Fruit fly (Drosophila melanogaster) whole organism, prepupa: Measurements from ENCODE around the gene CG7860.

ENCODE experiments used
- Blimp-1 ChIP-seq: fragments of 200-800 bp; sonication (Bioruptor generic); optimal IDR thresholded peaks from 3 replicates; lab custom pipeline; 2017; ENCODE audit warnings: missing biosample characterization, missing genetic modification characterization, mild to moderate bottlenecking, moderate library complexity, missing genetic modification reagents
- CG10631 ChIP-seq: fragments of 200-800 bp; sonication (Bioruptor generic); optimal IDR thresholded peaks from 2 replicates; lab custom pipeline; 2016; ENCODE audit warnings: missing biosample characterization, missing genetic modification characterization
- CG10669 ChIP-seq: fragments of 200-800 bp; sonication (Bioruptor generic); optimal IDR thresholded peaks from 3 replicates; lab custom pipeline; 2018; ENCODE audit warnings: missing biosample characterization, mild to moderate bottlenecking, missing genetic modification characterization, moderate library complexity
- CG11294 ChIP-seq: fragments of 200-800 bp; sonication (Bioruptor generic); IDR thresholded peaks from 2 replicates; pipeline ENCODE4 v1.3.6; 2022; ENCODE audit warnings: missing biosample characterization, missing genetic modification characterization
- CG11762 ChIP-seq: fragments of 200-800 bp; sonication (Bioruptor generic); optimal IDR thresholded peaks from 3 replicates; lab custom pipeline; 2016; ENCODE audit warnings: missing biosample characterization, missing genetic modification characterization; ENCODE audit not compliant: insufficient read depth
- CG15336 ChIP-seq: fragments of 200-800 bp; sonication (Bioruptor generic); IDR thresholded peaks from 2 replicates; pipeline ENCODE4 v1.3.6; 2022; ENCODE audit warnings: missing biosample characterization, missing genetic modification characterization
- CG1621 ChIP-seq: fragments of 200-800 bp; sonication (Bioruptor generic); optimal IDR thresholded peaks from 3 replicates; lab custom pipeline; 2018; ENCODE audit warnings: missing biosample characterization, mild to moderate bottlenecking, missing genetic modification characterization
- CG16779 ChIP-seq: fragments of 200-800 bp; sonication (Bioruptor generic); optimal IDR thresholded peaks from 3 replicates; lab custom pipeline; 2017; ENCODE audit warnings: missing biosample characterization, mild to moderate bottlenecking, missing genetic modification characterization
- CG3032 ChIP-seq: fragments of 200-800 bp; optimal IDR thresholded peaks from 2 replicates; lab custom pipeline; 2019; ENCODE audit warnings: missing biosample characterization, mild to moderate bottlenecking, missing genetic modification characterization, moderate library complexity
- CG31627 ChIP-seq: fragments of 200-800 bp; sonication (Bioruptor generic); optimal IDR thresholded peaks from 3 replicates; lab custom pipeline; 2016; ENCODE audit warnings: missing biosample characterization, missing genetic modification characterization
- CG32006 ChIP-seq: fragments of 200-800 bp; sonication (Bioruptor generic); optimal IDR thresholded peaks from 3 replicates; lab custom pipeline; 2017; ENCODE audit warnings: missing biosample characterization, mild to moderate bottlenecking, missing genetic modification characterization
- CG34406 ChIP-seq: fragments of 200-800 bp; sonication (Bioruptor generic); optimal IDR thresholded peaks from 3 replicates; lab custom pipeline; 2016; ENCODE audit warnings: missing biosample characterization, missing genetic modification characterization
- CG3919 ChIP-seq: fragments of 200-800 bp; sonication (Bioruptor generic); optimal IDR thresholded peaks from 3 replicates; lab custom pipeline; 2016; ENCODE audit warnings: missing biosample characterization, missing genetic modification characterization
- CG4318 ChIP-seq: fragments of 200-800 bp; sonication (Bioruptor generic); optimal IDR thresholded peaks from 3 replicates; lab custom pipeline; 2017; ENCODE audit warnings: missing biosample characterization, mild to moderate bottlenecking, missing genetic modification characterization
- CG6163 ChIP-seq: fragments of 200-800 bp; sonication (Bioruptor generic); IDR thresholded peaks from 3 replicates; pipeline ENCODE4 v1.3.6; 2022; ENCODE audit warnings: missing biosample characterization, missing genetic modification characterization
- CG6276 ChIP-seq: fragments of 200-800 bp; sonication (Bioruptor generic); optimal IDR thresholded peaks from 2 replicates; lab custom pipeline; 2017; ENCODE audit warnings: missing biosample characterization, mild to moderate bottlenecking, missing genetic modification characterization
- CG6808 ChIP-seq: fragments of 200-800 bp; sonication (Bioruptor generic); optimal IDR thresholded peaks from 3 replicates; lab custom pipeline; 2017; ENCODE audit warnings: missing biosample characterization, missing genetic modification characterization, mild to moderate bottlenecking, moderate library complexity, missing genetic modification reagents
- CG6854 ChIP-seq: fragments of 200-800 bp; sonication (Bioruptor generic); optimal IDR thresholded peaks from 2 replicates; lab custom pipeline; 2017; ENCODE audit warnings: missing biosample characterization, mild to moderate bottlenecking, missing genetic modification characterization
- CG7368 ChIP-seq: fragments of 200-800 bp; sonication (Bioruptor generic); optimal IDR thresholded peaks from 3 replicates; lab custom pipeline; 2016; ENCODE audit warnings: missing biosample characterization, missing genetic modification characterization
- CG8119 ChIP-seq: fragments of 200-800 bp; sonication (Bioruptor generic); IDR thresholded peaks from 3 replicates; pipeline ENCODE4 v1.3.6; 2022; ENCODE audit warnings: missing biosample characterization, missing genetic modification characterization
- CG8319 ChIP-seq: fragments of 200-800 bp; sonication (Bioruptor generic); optimal IDR thresholded peaks from 3 replicates; lab custom pipeline; 2016; ENCODE audit warnings: missing biosample characterization, missing genetic modification characterization
- CG8632 ChIP-seq: fragments of 200-800 bp; sonication (Bioruptor generic); optimal IDR thresholded peaks from 3 replicates; lab custom pipeline; 2016; ENCODE audit warnings: missing biosample characterization, missing genetic modification characterization
- CG9139 ChIP-seq: fragments of 200-800 bp; sonication (Bioruptor generic); optimal IDR thresholded peaks from 3 replicates; lab custom pipeline; 2017; ENCODE audit warnings: missing biosample characterization, mild to moderate bottlenecking, missing genetic modification characterization
- Eip75B ChIP-seq: fragments of 200-800 bp; sonication (Bioruptor generic); optimal IDR thresholded peaks from 3 replicates; lab custom pipeline; 2016; ENCODE audit warnings: missing biosample characterization, missing genetic modification characterization
- Eip78C ChIP-seq: fragments of 200-800 bp; sonication (Bioruptor generic); peaks from one replicate; lab custom pipeline; 2016; ENCODE audit warnings: missing biosample characterization, missing genetic modification characterization
- Eip93F ChIP-seq: fragments of 200-800 bp; sonication (Bioruptor generic); optimal IDR thresholded peaks from 2 replicates; lab custom pipeline; 2016; ENCODE audit warnings: missing biosample characterization, mild to moderate bottlenecking, missing genetic modification characterization
- Ets21C ChIP-seq: fragments of 200-800 bp; sonication (Bioruptor generic); optimal IDR thresholded peaks from 3 replicates; lab custom pipeline; 2016; ENCODE audit warnings: missing biosample characterization, missing genetic modification characterization
- Gug ChIP-seq: fragments of 200-800 bp; sonication (Bioruptor generic); IDR thresholded peaks from 2 replicates; pipeline ENCODE4 v1.3.6; 2022; ENCODE audit warnings: missing biosample characterization, missing genetic modification characterization
- Hr38 ChIP-seq: sonication (Bioruptor generic); optimal IDR thresholded peaks from 2 replicates; lab custom pipeline; 2016; ENCODE audit warnings: missing biosample characterization, missing genetic modification characterization
- Hr39 ChIP-seq: fragments of 200-800 bp; sonication (Bioruptor generic); optimal IDR thresholded peaks from 2 replicates; lab custom pipeline; 2016; ENCODE audit warnings: missing biosample characterization, missing genetic modification characterization
- Hr4 ChIP-seq: fragments of 200-800 bp; sonication (Bioruptor generic); optimal IDR thresholded peaks from 3 replicates; lab custom pipeline; 2016; ENCODE audit warnings: missing biosample characterization, missing genetic modification characterization
- Lpt ChIP-seq: fragments of 200-800 bp; sonication (Bioruptor generic); optimal IDR thresholded peaks from 3 replicates; lab custom pipeline; 2016; ENCODE audit warnings: missing biosample characterization, missing genetic modification characterization
- Met ChIP-seq: fragments of 200-800 bp; sonication (Bioruptor generic); optimal IDR thresholded peaks from 3 replicates; lab custom pipeline; 2016; ENCODE audit warnings: missing biosample characterization, missing genetic modification characterization
- OdsH ChIP-seq: fragments of 200-800 bp; sonication (Bioruptor generic); optimal IDR thresholded peaks from 3 replicates; lab custom pipeline; 2016; ENCODE audit warnings: missing biosample characterization, missing genetic modification characterization
- Smox ChIP-seq: fragments of 200-800 bp; sonication (Bioruptor generic); optimal IDR thresholded peaks from 3 replicates; lab custom pipeline; 2016; ENCODE audit warnings: missing biosample characterization, missing genetic modification characterization
- Sox102F ChIP-seq: fragments of 200-800 bp; sonication (Bioruptor generic); optimal IDR thresholded peaks from 2 replicates; lab custom pipeline; 2016; ENCODE audit warnings: missing biosample characterization, mild to moderate bottlenecking, missing genetic modification characterization
- Sox14 ChIP-seq: fragments of 200-800 bp; sonication (Bioruptor generic); optimal IDR thresholded peaks from 3 replicates; lab custom pipeline; 2016; ENCODE audit warnings: missing biosample characterization, missing genetic modification characterization
- acj6 ChIP-seq: fragments of 200-800 bp; sonication (Bioruptor generic); optimal IDR thresholded peaks from 3 replicates; lab custom pipeline; 2016; ENCODE audit warnings: missing biosample characterization, missing genetic modification characterization
- cyc ChIP-seq: fragments of 200-800 bp; sonication (Bioruptor generic); optimal IDR thresholded peaks from 3 replicates; lab custom pipeline; 2016; ENCODE audit warnings: missing biosample characterization, missing genetic modification characterization
- dac ChIP-seq: fragments of 200-800 bp; sonication (Bioruptor generic); optimal IDR thresholded peaks from 2 replicates; lab custom pipeline; 2017; ENCODE audit warnings: missing biosample characterization, mild to moderate bottlenecking, missing genetic modification characterization
- dsx ChIP-seq: fragments of 200-800 bp; optimal IDR thresholded peaks from 3 replicates; lab custom pipeline; 2019; ENCODE audit warnings: missing biosample characterization, mild to moderate bottlenecking, missing genetic modification characterization, moderate library complexity; ENCODE audit not compliant: poor library complexity, severe bottlenecking
- eg ChIP-seq: fragments of 200-800 bp; sonication (Bioruptor generic); IDR thresholded peaks from 3 replicates; pipeline ENCODE4 v1.3.6; 2022; ENCODE audit warnings: missing biosample characterization, missing genetic modification characterization
- esn ChIP-seq: fragments of 200-800 bp; sonication (Bioruptor generic); optimal IDR thresholded peaks from 2 replicates; lab custom pipeline; 2016; ENCODE audit warnings: missing biosample characterization, mild to moderate bottlenecking, missing genetic modification characterization, moderate library complexity
- fd85E ChIP-seq: fragments of 200-800 bp; sonication (Bioruptor generic); optimal IDR thresholded peaks from 3 replicates; lab custom pipeline; 2016; ENCODE audit warnings: missing biosample characterization, missing genetic modification characterization
- fkh ChIP-seq: fragments of 200-800 bp; sonication (Bioruptor generic); optimal IDR thresholded peaks from 3 replicates; lab custom pipeline; 2017; ENCODE audit warnings: missing biosample characterization, mild to moderate bottlenecking, missing genetic modification characterization, moderate library complexity
- lz ChIP-seq: fragments of 200-800 bp; sonication (Bioruptor generic); optimal IDR thresholded peaks from 3 replicates; lab custom pipeline; 2016; ENCODE audit warnings: missing biosample characterization, missing genetic modification characterization
- pdm3 ChIP-seq: fragments of 200-800 bp; sonication (Bioruptor generic); optimal IDR thresholded peaks from 3 replicates; lab custom pipeline; 2016; ENCODE audit warnings: missing biosample characterization, missing genetic modification characterization
- salr ChIP-seq, 2 experiments: fragments of 200-800 bp; sonication (Bioruptor generic); optimal IDR thresholded peaks; 3 replicates each; lab custom pipeline; 2016 to 2018; ENCODE audit warnings: missing biosample characterization in 2 of 2, missing genetic modification characterization in 2 of 2, mild to moderate bottlenecking in 1 of 2
- spab ChIP-seq: fragments of 200-800 bp; sonication (Bioruptor generic); optimal IDR thresholded peaks from 2 replicates; lab custom pipeline; 2017; ENCODE audit warnings: missing biosample characterization, mild to moderate bottlenecking, missing genetic modification characterization, missing genetic modification reagents
- ss ChIP-seq, 2 experiments: fragments of 200-800 bp; sonication (Bioruptor generic); optimal IDR thresholded peaks; 2 replicates in 1 of 2; 3 replicates in 1 of 2; lab custom pipeline; 2017 to 2018; ENCODE audit warnings: mild to moderate bottlenecking in 2 of 2, missing biosample characterization in 2 of 2, missing genetic modification characterization in 2 of 2, moderate library complexity in 1 of 2
- topi ChIP-seq: fragments of 200-800 bp; sonication (Bioruptor generic); optimal IDR thresholded peaks from 3 replicates; lab custom pipeline; 2016; ENCODE audit warnings: missing biosample characterization, missing genetic modification characterization
- vri ChIP-seq: fragments of 200-800 bp; sonication (Bioruptor generic); optimal IDR thresholded peaks from 3 replicates; lab custom pipeline; 2016; ENCODE audit warnings: missing biosample characterization, mild to moderate bottlenecking, missing genetic modification characterization

CG7860 gene

dm6 chrX:15579579-15579978, 10.8 kb downstream of the CG7860 start:
- TF ChIP-seq Eip93F (GFP tag; lab: Kevin White, UChicago) (peak; percentile 89), CG9139 (GFP tag; lab: Kevin White, UChicago) (peak; percentile 81), CG11294 (GFP tag; lab: Robert Waterston, UW) (peak; percentile 88), CG6163 (peak; percentile 97), CG32006 (peak; percentile 89), CG16779 (tag; lab: Kevin White, UChicago) (no peak), Met (GFP tag; lab: Kevin White, UChicago) (peak; percentile 97), Sox14 (GFP tag; lab: Kevin White, UChicago) (peak; percentile 97), OdsH (GFP tag; lab: Kevin White, UChicago) (peak; percentile 93), CG8632 (GFP tag; lab: Kevin White, UChicago) (peak; percentile 89), CG34406 (GFP tag; lab: Kevin White, UChicago) (peak; percentile 90), CG3032 (peak; percentile 88), CG3919 (peak; percentile 97), CG10669 (peak; percentile 90), Hr38 (GFP tag; lab: Kevin White, UChicago) (no peak), esn (GFP tag; lab: Kevin White, UChicago) (peak; percentile 97), Hr4 (GFP tag; lab: Kevin White, UChicago) (peak; percentile 78), pdm3 (GFP tag; lab: Kevin White, UChicago) (peak; percentile 95), Gug (GFP tag; lab: Robert Waterston, UW) (peak; percentile 89), Eip75B (peak; percentile 93), Lpt (GFP tag; lab: Kevin White, UChicago) (peak; percentile 87), CG8319 (GFP tag; lab: Kevin White, UChicago) (peak; percentile 88), Eip78C (GFP tag; lab: Kevin White, UChicago) (peak; percentile 97), CG10631 (GFP tag; lab: Kevin White, UChicago) (peak; percentile 93), CG6854 (GFP tag; lab: Kevin White, UChicago) (peak; percentile 93), CG8119 (peak; percentile 89), Blimp-1 (peak; percentile 83), fkh (GFP tag; lab: Kevin White, UChicago) (peak; percentile 88), CG11762 (GFP tag; lab: Kevin White, UChicago) (peak; percentile 85), acj6 (GFP tag; lab: Kevin White, UChicago) (peak; percentile 94), Ets21C (GFP tag; lab: Kevin White, UChicago) (peak; percentile 94), CG6276 (GFP tag; lab: Kevin White, UChicago) (no peak), vri (GFP tag; lab: Kevin White, UChicago) (peak; percentile 96), CG4318 (GFP tag; lab: Kevin White, UChicago) (no peak), CG7368 (no peak), spab (GFP tag; lab: Kevin White, UChicago) (peak; percentile 86), Sox102F (GFP tag; lab: Kevin White, UChicago) (peak; percentile 97), topi (peak; percentile 97), dsx (GFP tag; lab: Kevin White, UChicago) (peak; percentile 89), fd85E (GFP tag; lab: Kevin White, UChicago) (peak; percentile 81), salr (GFP tag; optimal IDR thresholded peaks at IDR 0.05; lab: Kevin White, UChicago) (peak; percentile 73 to 90), CG6808 (GFP tag; lab: Kevin White, UChicago) (peak; percentile 90), ss (GFP tag; optimal IDR thresholded peaks at IDR 0.05; lab: Kevin White, UChicago) (peak; percentile 90 to 92), dac (GFP tag; lab: Kevin White, UChicago) (peak; percentile 76), CG31627 (GFP tag; lab: Kevin White, UChicago) (peak; percentile 97), Smox (GFP tag; lab: Kevin White, UChicago) (peak; percentile 94), eg (peak; percentile 94), Hr39 (GFP tag; lab: Kevin White, UChicago) (peak; percentile 97), CG1621 (peak; percentile 94), cyc (GFP tag; lab: Kevin White, UChicago) (peak; percentile 97), lz (GFP tag; lab: Kevin White, UChicago) (peak; percentile 96), CG15336 (GFP tag; lab: Robert Waterston, UW) (peak; percentile 91)
